Fruit fly (Drosophila melanogaster): Measurements from ENCODE around the gene X11Lbeta.

- TF ChIP-seq h (optimal IDR thresholded peaks at IDR 0.05) (no peak), Myc (optimal IDR thresholded peaks at IDR 0.05) (no peak), Sin3A (optimal IDR thresholded peaks at IDR 0.05) (no peak), psq (optimal IDR thresholded peaks at IDR 0.05) (no peak)
These were observed 110.0 kb downstream of the X11Lbeta start for dm6 chrX:10737422-10738150.

All from Kc167 (cell line).